Fruit fly (Drosophila melanogaster) whole organism, adult: ENCODE measurements around the gene CG15404.

Experiments used
- CG12768 ChIP-seq: fragments of 200-800 bp; sonication (Bioruptor generic); optimal IDR thresholded peaks from 2 replicates; lab custom pipeline; 2017; ENCODE audit warnings: missing biosample characterization, missing genetic modification characterization, mild to moderate bottlenecking, moderate library complexity, missing genetic modification reagents
- CG1620 ChIP-seq: fragments of 200-800 bp; sonication (Bioruptor generic); optimal IDR thresholded peaks from 2 replicates; lab custom pipeline; 2016; ENCODE audit warnings: missing biosample characterization, missing genetic modification characterization
- CG33017 ChIP-seq: fragments of 200-800 bp; sonication (Bioruptor generic); optimal IDR thresholded peaks from 2 replicates; lab custom pipeline; 2018; ENCODE audit warnings: missing biosample characterization, mild to moderate bottlenecking, missing genetic modification characterization, moderate library complexity
- CG7045 ChIP-seq: fragments of 200-800 bp; sonication (Bioruptor generic); optimal IDR thresholded peaks from 2 replicates; lab custom pipeline; 2017; ENCODE audit warnings: missing biosample characterization, mild to moderate bottlenecking, missing genetic modification characterization
- Clk ChIP-seq: fragments of 200-800 bp; sonication (Bioruptor generic); optimal IDR thresholded peaks from 2 replicates; lab custom pipeline; 2017; ENCODE audit warnings: missing biosample characterization, missing genetic modification characterization
- Crg-1 ChIP-seq: fragments of 200-800 bp; sonication (Bioruptor generic); optimal IDR thresholded peaks from 2 replicates; lab custom pipeline; 2016; ENCODE audit warnings: missing biosample characterization, missing genetic modification characterization
- Mnt ChIP-seq: fragments of 200-800 bp; sonication (Bioruptor generic); optimal IDR thresholded peaks from 2 replicates; lab custom pipeline; 2016; ENCODE audit warnings: missing biosample characterization, mild to moderate bottlenecking, missing genetic modification characterization
- bab1 ChIP-seq: fragments of 200-800 bp; sonication (Bioruptor generic); optimal IDR thresholded peaks from 3 replicates; lab custom pipeline; 2019; ENCODE audit warnings: missing biosample characterization, mild to moderate bottlenecking, missing genetic modification characterization, moderate library complexity
- cnc ChIP-seq, 2 experiments: fragments of >200 bp; optimal IDR thresholded peaks; 2 replicates each; lab custom pipeline; 2017
- kay ChIP-seq: fragments of 200-800 bp; sonication (Bioruptor generic); peaks from one replicate; lab custom pipeline; 2016; ENCODE audit warnings: missing biosample characterization, missing genetic modification characterization, borderline replicate concordance
- pad ChIP-seq: fragments of 200-800 bp; sonication (Bioruptor generic); optimal IDR thresholded peaks from 3 replicates; lab custom pipeline; 2017; ENCODE audit warnings: missing biosample characterization, missing genetic modification characterization, mild to moderate bottlenecking, moderate library complexity, missing genetic modification reagents
- tj ChIP-seq: fragments of 200-800 bp; sonication (Bioruptor generic); optimal IDR thresholded peaks from 3 replicates; lab custom pipeline; 2017; ENCODE audit warnings: missing biosample characterization, mild to moderate bottlenecking, missing genetic modification characterization, moderate library complexity
- toe ChIP-seq: fragments of 200-800 bp; sonication (Bioruptor generic); optimal IDR thresholded peaks from 2 replicates; lab custom pipeline; 2016; ENCODE audit warnings: missing biosample characterization, missing genetic modification characterization

DNA sequence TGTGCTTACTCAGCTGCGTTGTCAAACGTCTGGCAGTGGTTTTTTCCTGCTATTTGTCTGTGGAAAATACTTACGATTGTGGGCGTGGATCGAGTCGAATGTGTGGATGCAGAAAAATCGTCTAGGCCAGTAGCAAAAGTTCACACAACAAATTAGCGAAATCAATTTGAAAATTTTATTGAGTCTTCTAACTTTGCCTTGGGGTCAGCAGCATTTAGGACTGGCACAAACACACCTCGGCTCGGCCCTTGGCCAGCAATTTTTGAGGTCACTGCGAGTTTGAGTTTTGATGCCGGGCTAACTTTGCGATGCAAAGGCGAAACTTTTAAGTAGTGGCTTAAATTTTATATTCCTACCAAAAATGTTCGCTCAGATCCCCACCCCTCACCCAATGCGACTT is 26.6 kb downstream of the CG15404 start, which contains the start of gene CG34393:
- TF ChIP-seq CG7045: no peak
- no peak for TF ChIP-seq CG1620 (GFP tag; lab: Kevin White, UChicago)
- TF ChIP-seq cnc (optimal IDR thresholded peaks at IDR 0.05; lab: Kevin White, UChicago): no peak
- TF ChIP-seq kay (GFP tag; lab: Kevin White, UChicago): no peak
- TF ChIP-seq tj (GFP tag; lab: Kevin White, UChicago): no peak
- TF ChIP-seq toe: no peak
- TF ChIP-seq Mnt (GFP tag; lab: Kevin White, UChicago): no peak
- TF ChIP-seq CG33017 (tag; lab: Kevin White, UChicago): no peak
- TF ChIP-seq bab1 (GFP tag; lab: Kevin White, UChicago): no peak
- no peak for TF ChIP-seq CG12768
- no peak for TF ChIP-seq pad (GFP tag; lab: Kevin White, UChicago)
- TF ChIP-seq Clk (GFP tag; lab: Kevin White, UChicago): no peak
- TF ChIP-seq Crg-1 (GFP tag; lab: Kevin White, UChicago): no peak
